Fruit fly (Drosophila melanogaster) whole organism, embryonic: ENCODE results near the gene Muc14A.

Source experiments
- CG10209 ChIP-seq: fragments of 200-800 bp; sonication (Bioruptor generic); optimal IDR thresholded peaks from 3 replicates; lab custom pipeline; 2017; ENCODE audit warnings: missing biosample characterization, mild to moderate bottlenecking, missing genetic modification characterization, missing genetic modification reagents
- CG10274 ChIP-seq: fragments of 200-800 bp; sonication (Bioruptor generic); optimal IDR thresholded peaks from 3 replicates; lab custom pipeline; 2017; ENCODE audit warnings: missing biosample characterization, mild to moderate bottlenecking, missing genetic modification characterization
- CG11093 ChIP-seq: fragments of 200-800 bp; sonication (Bioruptor generic); IDR thresholded peaks from 3 replicates; pipeline ENCODE4 v1.3.6; 2022; ENCODE audit warnings: missing biosample characterization, missing genetic modification characterization
- CG11695 ChIP-seq: fragments of 200-800 bp; sonication (Bioruptor generic); IDR thresholded peaks from 3 replicates; pipeline ENCODE4 v1.3.6; 2022; ENCODE audit warnings: missing biosample characterization, missing genetic modification characterization
- CG12236 ChIP-seq: fragments of 200-800 bp; sonication (Bioruptor generic); optimal IDR thresholded peaks from 2 replicates; lab custom pipeline; 2016; ENCODE audit warnings: missing biosample characterization, missing genetic modification characterization
- CG12299 ChIP-seq: fragments of 200-800 bp; sonication (Bioruptor generic); optimal IDR thresholded peaks from 2 replicates; lab custom pipeline; 2018; ENCODE audit warnings: missing biosample characterization, mild to moderate bottlenecking, missing genetic modification characterization
- CG12391 ChIP-seq: fragments of 200-800 bp; sonication (Bioruptor generic); optimal IDR thresholded peaks from 3 replicates; lab custom pipeline; 2018; ENCODE audit warnings: missing biosample characterization, mild to moderate bottlenecking, missing genetic modification characterization, moderate library complexity
- CG12942 ChIP-seq: fragments of 200-800 bp; sonication (Bioruptor generic); optimal IDR thresholded peaks from 3 replicates; lab custom pipeline; 2016; ENCODE audit warnings: missing biosample characterization, missing genetic modification characterization
- CG13424 ChIP-seq: fragments of 200-800 bp; sonication (Bioruptor generic); optimal IDR thresholded peaks from 2 replicates; lab custom pipeline; 2019; ENCODE audit warnings: missing biosample characterization, mild to moderate bottlenecking, missing genetic modification characterization, moderate library complexity
- CG13624 ChIP-seq: fragments of 200-800 bp; sonication (Bioruptor generic); optimal IDR thresholded peaks from 2 replicates; lab custom pipeline; 2016; ENCODE audit warnings: missing biosample characterization, missing genetic modification characterization
- CG14710 ChIP-seq: fragments of 200-800 bp; sonication (Bioruptor generic); optimal IDR thresholded peaks from 3 replicates; lab custom pipeline; 2019; ENCODE audit warnings: missing biosample characterization, mild to moderate bottlenecking, missing genetic modification characterization, moderate library complexity
- CG15073 ChIP-seq: fragments of 200-800 bp; sonication (Bioruptor generic); optimal IDR thresholded peaks from 2 replicates; lab custom pipeline; 2016; ENCODE audit warnings: missing biosample characterization, missing genetic modification characterization
- CG17328 ChIP-seq: fragments of 200-800 bp; sonication (Bioruptor generic); IDR thresholded peaks from 2 replicates; pipeline ENCODE4 v1.3.6; 2022; ENCODE audit warnings: missing biosample characterization, missing genetic modification characterization
- CG17361 ChIP-seq: fragments of 200-800 bp; sonication (Bioruptor generic); IDR thresholded peaks from 3 replicates; pipeline ENCODE4 v1.3.6; 2022; ENCODE audit warnings: missing biosample characterization, missing genetic modification characterization
- CG17385 ChIP-seq: fragments of 200-800 bp; sonication (Bioruptor generic); optimal IDR thresholded peaks from 3 replicates; lab custom pipeline; 2018; ENCODE audit warnings: missing biosample characterization, mild to moderate bottlenecking, missing genetic modification characterization
- CG18262 ChIP-seq: fragments of 200-800 bp; optimal IDR thresholded peaks from 3 replicates; lab custom pipeline; 2019; ENCODE audit warnings: missing biosample characterization, mild to moderate bottlenecking, missing genetic modification characterization, moderate library complexity
- CG2712 ChIP-seq: fragments of 200-800 bp; optimal IDR thresholded peaks from 3 replicates; lab custom pipeline; 2019; ENCODE audit warnings: missing biosample characterization, mild to moderate bottlenecking, missing genetic modification characterization, moderate library complexity
- CG3847 ChIP-seq: fragments of 200-800 bp; sonication (Bioruptor generic); IDR thresholded peaks from 2 replicates; pipeline ENCODE4 v1.3.6; 2022; ENCODE audit warnings: missing biosample characterization, missing genetic modification characterization
- CG42726 ChIP-seq: fragments of 200-800 bp; sonication (Bioruptor generic); IDR thresholded peaks from 2 replicates; pipeline ENCODE4 v1.3.6; 2022; ENCODE audit warnings: missing biosample characterization, missing genetic modification characterization; ENCODE audit not compliant: partially characterized antibody
- CG4360 ChIP-seq: fragments of 200-800 bp; sonication (Bioruptor generic); IDR thresholded peaks from 2 replicates; pipeline ENCODE4 v1.3.6; 2022; ENCODE audit warnings: missing biosample characterization, missing genetic modification characterization
- CG7357 ChIP-seq: fragments of 200-800 bp; sonication (Bioruptor generic); IDR thresholded peaks from 3 replicates; pipeline ENCODE4 v1.3.6; 2022; ENCODE audit warnings: missing biosample characterization, missing genetic modification characterization
- CG8388 ChIP-seq: fragments of 200-800 bp; sonication (Bioruptor generic); optimal IDR thresholded peaks from 2 replicates; lab custom pipeline; 2019; ENCODE audit warnings: missing biosample characterization, mild to moderate bottlenecking, missing genetic modification characterization, moderate library complexity
- CG9797 ChIP-seq: fragments of 200-800 bp; sonication (Bioruptor generic); optimal IDR thresholded peaks from 3 replicates; lab custom pipeline; 2018; ENCODE audit warnings: missing biosample characterization, mild to moderate bottlenecking, missing genetic modification characterization
- CTCF ChIP-seq: fragments of 200-800 bp; sonication (Bioruptor generic); optimal IDR thresholded peaks from 2 replicates; lab custom pipeline; 2017; ENCODE audit warnings: missing biosample characterization, mild to moderate bottlenecking, missing genetic modification characterization, moderate library complexity
- Dbx ChIP-seq: fragments of 200-800 bp; sonication (Bioruptor generic); IDR thresholded peaks from 3 replicates; pipeline ENCODE4 v1.3.6; 2022; ENCODE audit warnings: missing biosample characterization, missing genetic modification characterization
- Deaf1 ChIP-seq: fragments of 200-800 bp; optimal IDR thresholded peaks from 3 replicates; lab custom pipeline; 2019; ENCODE audit warnings: missing biosample characterization, mild to moderate bottlenecking, missing genetic modification characterization, moderate library complexity
- Eip74EF ChIP-seq, 2 experiments: fragments of 200-800 bp in 1 of 2; fragments of >200 bp in 1 of 2; sonication (Bioruptor generic) in 1 of 2; optimal IDR thresholded peaks; 2 replicates each; lab custom pipeline; 2017 to 2019; ENCODE audit warnings: missing biosample characterization in 2 of 2, missing genetic modification characterization in 2 of 2, mild to moderate bottlenecking in 1 of 2, moderate library complexity in 1 of 2
- Fer1 ChIP-seq: fragments of 200-800 bp; sonication (Bioruptor generic); optimal IDR thresholded peaks from 2 replicates; lab custom pipeline; 2017; ENCODE audit warnings: missing biosample characterization, mild to moderate bottlenecking, missing genetic modification characterization
- Hsf ChIP-seq: fragments of 200-800 bp; sonication (Bioruptor generic); optimal IDR thresholded peaks from 3 replicates; lab custom pipeline; 2016; ENCODE audit warnings: missing biosample characterization, missing genetic modification characterization
- Med ChIP-seq: fragments of 200-800 bp; sonication (Bioruptor generic); peaks from one replicate; lab custom pipeline; 2016; ENCODE audit warnings: missing biosample characterization, missing genetic modification characterization, mild to moderate bottlenecking, inconsistent platforms, moderate library complexity
- Meics ChIP-seq: fragments of 200-800 bp; sonication (Bioruptor generic); optimal IDR thresholded peaks from 2 replicates; lab custom pipeline; 2017; ENCODE audit warnings: missing biosample characterization, mild to moderate bottlenecking, missing genetic modification characterization
- Nf-YB ChIP-seq: fragments of 200-800 bp; sonication (Bioruptor generic); optimal IDR thresholded peaks from 3 replicates; lab custom pipeline; 2019; ENCODE audit warnings: missing biosample characterization, mild to moderate bottlenecking, missing genetic modification characterization, moderate library complexity
- Trl ChIP-seq, 3 experiments: fragments of >200 bp in 2 of 3; fragments of 200-800 bp in 1 of 3; sonication (Bioruptor generic) in 1 of 3; optimal IDR thresholded peaks; 2 replicates in 1 of 3; 3 replicates in 2 of 3; lab custom pipeline; 2016 to 2017; ENCODE audit warnings: missing biosample characterization in 1 of 3, missing genetic modification characterization in 1 of 3
- br ChIP-seq: fragments of >200 bp; optimal IDR thresholded peaks from 2 replicates; lab custom pipeline; 2017
- bsh ChIP-seq, 2 experiments: fragments of 200-800 bp; sonication (Bioruptor generic); optimal IDR thresholded peaks; 2 replicates each; lab custom pipeline; 2017 to 2018; ENCODE audit warnings: mild to moderate bottlenecking in 2 of 2, missing biosample characterization in 2 of 2, missing genetic modification characterization in 2 of 2, moderate library complexity in 1 of 2
- caup ChIP-seq: fragments of 200-800 bp; sonication (Bioruptor generic); optimal IDR thresholded peaks from 3 replicates; lab custom pipeline; 2017; ENCODE audit warnings: missing biosample characterization, mild to moderate bottlenecking, missing genetic modification characterization, moderate library complexity; ENCODE audit not compliant: severe bottlenecking
- cwo ChIP-seq: fragments of 200-800 bp; sonication (Bioruptor generic); optimal IDR thresholded peaks from 3 replicates; lab custom pipeline; 2017; ENCODE audit warnings: missing biosample characterization, missing genetic modification characterization, mild to moderate bottlenecking, moderate library complexity, missing genetic modification reagents
- dmrt11E ChIP-seq: fragments of 200-800 bp; sonication (Bioruptor generic); optimal IDR thresholded peaks from 3 replicates; lab custom pipeline; 2018; ENCODE audit warnings: missing biosample characterization, mild to moderate bottlenecking, missing genetic modification characterization, moderate library complexity
- gsb-n ChIP-seq: fragments of 200-800 bp; sonication (Bioruptor generic); optimal IDR thresholded peaks from 3 replicates; lab custom pipeline; 2018; ENCODE audit warnings: missing biosample characterization, mild to moderate bottlenecking, missing genetic modification characterization
- hth ChIP-seq: fragments of >200 bp; optimal IDR thresholded peaks from 2 replicates; lab custom pipeline; 2017; ENCODE audit warnings: inconsistent platforms
- jing ChIP-seq: fragments of 200-800 bp; sonication (Bioruptor generic); optimal IDR thresholded peaks from 2 replicates; lab custom pipeline; 2018; ENCODE audit warnings: missing biosample characterization, mild to moderate bottlenecking, missing genetic modification characterization
- phol ChIP-seq: fragments of 200-800 bp; sonication (Bioruptor generic); optimal IDR thresholded peaks from 3 replicates; lab custom pipeline; 2018; ENCODE audit warnings: missing biosample characterization, mild to moderate bottlenecking, missing genetic modification characterization, moderate library complexity
- row ChIP-seq: fragments of 200-800 bp; sonication (Bioruptor generic); IDR thresholded peaks from 3 replicates; pipeline ENCODE4 v1.3.6; 2022; ENCODE audit warnings: missing biosample characterization, missing genetic modification characterization
- run ChIP-seq: fragments of 200-800 bp; sonication (Bioruptor generic); optimal IDR thresholded peaks from 3 replicates; lab custom pipeline; 2018; ENCODE audit warnings: missing biosample characterization, mild to moderate bottlenecking, missing genetic modification characterization
- sr ChIP-seq: fragments of 200-800 bp; sonication (Bioruptor generic); IDR thresholded peaks from 3 replicates; pipeline ENCODE4 v1.3.6; 2022; ENCODE audit warnings: missing biosample characterization, missing genetic modification characterization
- tna ChIP-seq: fragments of 200-800 bp; sonication (Bioruptor generic); IDR thresholded peaks from 2 replicates; pipeline ENCODE4 v1.3.6; 2022; ENCODE audit warnings: missing biosample characterization, missing genetic modification characterization; ENCODE audit not compliant: partially characterized antibody
- twi ChIP-seq: fragments of 200-800 bp; optimal IDR thresholded peaks from 2 replicates; lab custom pipeline; 2019; ENCODE audit warnings: missing biosample characterization, mild to moderate bottlenecking, missing genetic modification characterization, moderate library complexity
- vfl ChIP-seq: fragments of 200-800 bp; sonication (Bioruptor generic); optimal IDR thresholded peaks from 2 replicates; lab custom pipeline; 2016; ENCODE audit warnings: missing biosample characterization, missing genetic modification characterization
- z ChIP-seq: fragments of 200-800 bp; sonication (Bioruptor generic); IDR thresholded peaks from 3 replicates; pipeline ENCODE4 v1.3.6; 2022; ENCODE audit warnings: missing biosample characterization, missing genetic modification characterization

The Muc14A gene

DNA sequence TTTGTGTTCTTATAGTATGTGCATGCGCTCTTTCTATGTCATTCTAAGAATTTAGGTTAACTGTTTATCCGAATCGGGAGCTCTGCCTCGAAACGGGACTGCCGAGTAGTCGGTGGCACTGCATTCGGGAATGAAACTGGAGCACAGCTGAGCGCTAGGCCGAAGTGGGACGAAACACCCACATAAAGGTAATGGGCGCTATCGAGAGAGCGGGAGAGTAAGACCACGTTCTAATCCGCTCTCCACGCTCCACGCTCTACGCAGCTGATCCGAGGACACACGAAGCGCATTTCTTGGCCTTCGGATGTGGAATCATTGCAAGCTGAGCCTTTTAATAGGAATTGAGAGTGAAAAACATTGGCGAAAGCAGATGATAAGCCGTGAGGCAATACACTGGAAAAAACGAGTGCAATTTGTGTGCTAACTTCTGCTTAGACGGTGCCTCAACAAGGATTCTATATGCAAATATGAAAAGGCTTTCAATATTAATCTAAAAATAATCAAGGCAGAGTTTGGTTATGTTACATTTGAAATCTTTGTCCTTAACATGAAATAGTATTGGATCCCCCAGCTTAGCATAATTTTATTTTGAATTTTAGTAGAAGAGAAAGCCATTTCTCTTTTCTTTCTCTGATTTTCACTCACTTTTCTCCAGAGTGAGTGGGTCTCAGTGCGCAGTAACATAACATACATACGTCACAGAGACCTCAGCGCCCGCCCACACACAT lies 77.1 kb downstream of the Muc14A start (continued):
- TF ChIP-seq Dbx (no peak), CG12391 (tag; lab: Kevin White, UChicago) (peak; percentile 41), CG10209 (peak; percentile 6), bsh (GFP tag; optimal IDR thresholded peaks at IDR 0.05; lab: Kevin White, UChicago) (peak in 1 of 2 experiments; percentile 36), CG4360 (GFP tag; lab: Robert Waterston, UW) (no peak), CG15073 (GFP tag; lab: Kevin White, UChicago) (no peak), caup (GFP tag; lab: Kevin White, UChicago) (peak; percentile 17), CG11695 (GFP tag; lab: Robert Waterston, UW) (peak; percentile 59; the same call in 2 of the 3 replicates), Meics (peak; percentile 42), phol (tag; lab: Kevin White, UChicago) (peak; percentile 38), Fer1 (GFP tag; lab: Kevin White, UChicago) (peak; percentile 56), CTCF (no peak), tna (GFP tag; lab: Robert Waterston, UW) (no peak), CG17328 (GFP tag; lab: Robert Waterston, UW) (no peak), Trl (optimal IDR thresholded peaks at IDR 0.05; lab: Kevin White, UChicago) (peak; percentile 32 to 62), Trl (GFP tag; optimal IDR thresholded peaks at IDR 0.05; lab: Kevin White, UChicago) (no peak), CG10274 (no peak), z (GFP tag; lab: Robert Waterston, UW) (peak; percentile 51; the same call in 1 of the 3 replicates), CG13624 (GFP tag; lab: Kevin White, UChicago) (no peak), CG12236 (GFP tag; lab: Kevin White, UChicago) (no peak), gsb-n (tag; lab: Kevin White, UChicago) (no peak), vfl (GFP tag; lab: Kevin White, UChicago) (no peak), CG42726 (GFP tag; lab: Robert Waterston, UW) (no peak), CG14710 (tag; lab: Kevin White, UChicago) (peak; percentile 8), row (GFP tag; lab: Robert Waterston, UW) (peak; percentile 65; the same call in 2 of the 3 replicates), CG12942 (no peak), CG13424 (tag; lab: Kevin White, UChicago) (peak; percentile 36), dmrt11E (tag; lab: Kevin White, UChicago) (peak; percentile 12), CG9797 (GFP tag; lab: Kevin White, UChicago) (no peak), twi (no peak), CG17385 (GFP tag; lab: Kevin White, UChicago) (peak; percentile 28), CG2712 (peak; percentile 34), Eip74EF (GFP tag; optimal IDR thresholded peaks at IDR 0.05; lab: Kevin White, UChicago) (no peak), br (lab: Kevin White, UChicago) (no peak), hth (lab: Kevin White, UChicago) (no peak), CG7357 (GFP tag; lab: Robert Waterston, UW) (0 out of 3 replicates have a peak, but pooled peaks have one; percentile 20), Nf-YB (GFP tag; lab: Kevin White, UChicago) (no peak), sr (GFP tag; lab: Robert Waterston, UW) (no peak), CG12299 (no peak), jing (GFP tag; lab: Kevin White, UChicago) (no peak), Hsf (GFP tag; lab: Kevin White, UChicago) (peak; percentile 19), CG18262 (tag; lab: Kevin White, UChicago) (peak; percentile 44), cwo (GFP tag; lab: Kevin White, UChicago) (no peak), Med (GFP tag; lab: Kevin White, UChicago) (peak; percentile 75), CG17361 (GFP tag; lab: Robert Waterston, UW) (no peak; the same call in 2 of the 3 replicates), CG8388 (GFP tag; lab: Kevin White, UChicago) (no peak), run (tag; lab: Kevin White, UChicago) (no peak), CG11093 (GFP tag; lab: Robert Waterston, UW) (no peak), Deaf1 (tag; lab: Kevin White, UChicago) (peak; percentile 90), CG3847 (no peak)
